Worm (Caenorhabditis elegans): Measurements from ENCODE around the gene degl-1.

DNA sequence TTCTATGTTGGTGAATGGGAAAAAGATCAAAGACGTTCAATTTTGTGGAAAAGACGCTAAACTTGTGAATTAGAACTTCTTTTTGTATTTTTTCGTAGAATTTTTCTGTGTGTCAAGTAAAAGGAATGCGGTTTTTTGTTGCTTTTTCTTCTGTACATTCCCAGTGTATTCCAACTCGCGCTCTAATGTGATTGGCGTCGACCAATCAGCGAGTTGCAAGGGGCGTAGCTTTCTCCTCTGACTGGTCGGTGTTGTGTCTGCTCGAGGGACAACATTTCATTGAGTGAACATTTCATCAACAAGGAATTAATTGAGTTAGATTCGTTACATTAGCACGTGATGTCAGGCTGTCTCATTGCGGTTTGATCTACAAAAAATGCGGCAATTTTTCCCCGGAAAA lies 29.7 kb upstream of the degl-1 start:
- TF ChIP-seq tbx-37 (GFP tag; conservative IDR thresholded peaks at IDR 0.05) (no peak), aly-1 (tag; optimal IDR thresholded peaks at IDR 0.05) (no peak), F13C5.2 (tag; optimal IDR thresholded peaks at IDR 0.05) (no peak), ama-1 (optimal IDR thresholded peaks at IDR 0.05) (no peak), ets-7 (tag; optimal IDR thresholded peaks at IDR 0.05) (no peak), hmg-4 (GFP tag; optimal IDR thresholded peaks at IDR 0.05) (no peak), pes-1 (GFP tag; IDR thresholded peaks at IDR 0.05) (no peak), B0310.2 (tag; optimal IDR thresholded peaks at IDR 0.05) (no peak), tra-4 (tag; optimal IDR thresholded peaks at IDR 0.05) (no peak), tbx-11 (GFP tag; IDR thresholded peaks at IDR 0.05) (no peak), scrt-1 (GFP tag; IDR thresholded peaks at IDR 0.05) (no peak), ceh-36 (tag; optimal IDR thresholded peaks at IDR 0.05) (no peak)
